Worm (Caenorhabditis elegans) whole organism, late embryonic: ENCODE results near the gene M7.12.

ENCODE experiments used
- C08G9.2 ChIP-seq: sonication (generic microtip); optimal IDR thresholded peaks from 2 replicates; lab custom pipeline; 2016; ENCODE audit warnings: mild to moderate bottlenecking, missing genetic modification characterization, moderate library complexity, missing compliant biosample characterization
- F13H6.1 ChIP-seq: sonication (generic microtip); optimal IDR thresholded peaks from 2 replicates; lab custom pipeline; 2016; ENCODE audit warnings: missing genetic modification characterization, missing compliant biosample characterization
- Y22D7AL.16 ChIP-seq: sonication (generic microtip); optimal IDR thresholded peaks from 2 replicates; lab custom pipeline; 2016; ENCODE audit warnings: missing genetic modification characterization, missing compliant biosample characterization
- ahr-1 ChIP-seq: sonication (generic microtip); optimal IDR thresholded peaks from 2 replicates; lab custom pipeline; 2016; ENCODE audit warnings: missing genetic modification characterization, missing compliant biosample characterization
- ceh-22 ChIP-seq: sonication (generic microtip); optimal IDR thresholded peaks from 2 replicates; lab custom pipeline; 2017; ENCODE audit warnings: missing biosample characterization, missing genetic modification characterization
- ceh-31 ChIP-seq: sonication (generic microtip); optimal IDR thresholded peaks from 2 replicates; lab custom pipeline; 2016; ENCODE audit warnings: missing genetic modification characterization, missing compliant biosample characterization
- ceh-34 ChIP-seq: sonication (generic microtip); optimal IDR thresholded peaks from 2 replicates; lab custom pipeline; 2016; ENCODE audit warnings: mild to moderate bottlenecking, missing genetic modification characterization, missing compliant biosample characterization
- ceh-45 ChIP-seq: fragments of 200-800 bp; sonication (Bioruptor generic); IDR thresholded peaks from 2 replicates; pipeline ENCODE4 v1.3.6; 2022; ENCODE audit warnings: missing genetic modification reagents, missing genetic modification characterization, missing compliant biosample characterization
- ceh-48 ChIP-seq: sonication (generic microtip); optimal IDR thresholded peaks from 2 replicates; lab custom pipeline; 2016; ENCODE audit warnings: missing genetic modification characterization, inconsistent platforms, missing compliant biosample characterization
- ceh-9 ChIP-seq: sonication (generic microtip); optimal IDR thresholded peaks from 2 replicates; lab custom pipeline; 2016; ENCODE audit warnings: mild to moderate bottlenecking, missing genetic modification characterization, inconsistent platforms, missing compliant biosample characterization
- che-1 ChIP-seq: sonication (generic microtip); optimal IDR thresholded peaks from 2 replicates; lab custom pipeline; 2016; ENCODE audit warnings: mild to moderate bottlenecking, missing genetic modification characterization, missing compliant biosample characterization
- dve-1 ChIP-seq: sonication (generic microtip); optimal IDR thresholded peaks from 2 replicates; lab custom pipeline; 2017; ENCODE audit warnings: antibody characterized with exemption, mild to moderate bottlenecking, missing genetic modification characterization, missing compliant biosample characterization
- elt-2 ChIP-seq: sonication (generic microtip); optimal IDR thresholded peaks from 2 replicates; lab custom pipeline; 2016; ENCODE audit warnings: missing genetic modification reagents, missing genetic modification characterization, missing compliant biosample characterization
- ets-4 ChIP-seq: sonication (generic microtip); optimal IDR thresholded peaks from 2 replicates; lab custom pipeline; 2016; ENCODE audit warnings: missing genetic modification characterization, missing compliant biosample characterization
- eyg-1 ChIP-seq: sonication (generic microtip); optimal IDR thresholded peaks from 2 replicates; lab custom pipeline; 2016; ENCODE audit warnings: missing genotype, missing genetic modification characterization, missing compliant biosample characterization
- fkh-10 ChIP-seq: fragments of 150-350 bp; optimal IDR thresholded peaks from 2 replicates; lab custom pipeline; 2014; ENCODE audit warnings: missing biosample characterization, missing genetic modification reagents, missing genetic modification characterization
- fkh-6 ChIP-seq: sonication (generic microtip); optimal IDR thresholded peaks from 2 replicates; lab custom pipeline; 2016; ENCODE audit warnings: missing genetic modification characterization, missing compliant biosample characterization
- hlh-6 ChIP-seq: sonication (generic microtip); optimal IDR thresholded peaks from 2 replicates; lab custom pipeline; 2016; ENCODE audit warnings: missing genotype, missing genetic modification characterization, missing compliant biosample characterization
- hlh-8 ChIP-seq: sonication (generic microtip); optimal IDR thresholded peaks from 2 replicates; lab custom pipeline; 2016; ENCODE audit warnings: missing genotype, missing genetic modification characterization, missing compliant biosample characterization
- mec-3 ChIP-seq: sonication (generic microtip); optimal IDR thresholded peaks from 2 replicates; lab custom pipeline; 2016; ENCODE audit warnings: borderline replicate concordance, missing genetic modification characterization, missing compliant biosample characterization
- nfya-1 ChIP-seq: sonication (generic microtip); optimal IDR thresholded peaks from 2 replicates; lab custom pipeline; 2017; ENCODE audit warnings: missing genetic modification characterization, mild to moderate bottlenecking, missing compliant biosample characterization, antibody characterized with exemption, moderate library complexity
- npax-4 ChIP-seq: sonication (generic microtip); optimal IDR thresholded peaks from 2 replicates; lab custom pipeline; 2016; ENCODE audit warnings: missing genetic modification characterization, missing compliant biosample characterization
- odd-2 ChIP-seq: sonication (generic microtip); optimal IDR thresholded peaks from 2 replicates; lab custom pipeline; 2017; ENCODE audit warnings: antibody characterized with exemption, mild to moderate bottlenecking, missing genetic modification characterization, missing compliant biosample characterization
- pha-2 ChIP-seq: sonication (generic microtip); optimal IDR thresholded peaks from 2 replicates; lab custom pipeline; 2017; ENCODE audit warnings: mild to moderate bottlenecking, missing genetic modification characterization, missing compliant biosample characterization
- pqm-1 ChIP-seq: sonication (generic microtip); optimal IDR thresholded peaks from 2 replicates; lab custom pipeline; 2016; ENCODE audit warnings: missing genetic modification characterization, missing compliant biosample characterization
- pros-1 ChIP-seq: fragments of 150-350 bp; optimal IDR thresholded peaks from 2 replicates; lab custom pipeline; 2014; ENCODE audit warnings: missing biosample characterization, missing genetic modification reagents, missing genetic modification characterization
- ref-2 ChIP-seq: sonication (generic microtip); optimal IDR thresholded peaks from 2 replicates; lab custom pipeline; 2016; ENCODE audit warnings: missing genetic modification characterization, missing compliant biosample characterization
- sdc-2 ChIP-seq: sonication (generic microtip); optimal IDR thresholded peaks from 2 replicates; lab custom pipeline; 2016; ENCODE audit warnings: missing genotype, missing genetic modification characterization, missing compliant biosample characterization
- sox-2 ChIP-seq: fragments of 200-800 bp; sonication (Bioruptor generic); IDR thresholded peaks from 2 replicates; pipeline ENCODE4 v1.3.6; 2022; ENCODE audit warnings: missing genetic modification reagents, missing genetic modification characterization, missing compliant biosample characterization
- unc-42 ChIP-seq: sonication (generic microtip); optimal IDR thresholded peaks from 2 replicates; lab custom pipeline; 2016; ENCODE audit warnings: missing genotype, missing genetic modification characterization, missing compliant biosample characterization
- unc-55 ChIP-seq: sonication (generic microtip); optimal IDR thresholded peaks from 2 replicates; lab custom pipeline; 2017; ENCODE audit warnings: missing biosample characterization, missing genetic modification reagents, missing genetic modification characterization
- unc-86 ChIP-seq: sonication (generic microtip); optimal IDR thresholded peaks from 2 replicates; lab custom pipeline; 2016; ENCODE audit warnings: missing genetic modification characterization, missing compliant biosample characterization
- zip-5 ChIP-seq: sonication (generic microtip); optimal IDR thresholded peaks from 2 replicates; lab custom pipeline; 2016; ENCODE audit warnings: missing genetic modification characterization, missing compliant biosample characterization
- ztf-16 ChIP-seq: sonication (generic microtip); optimal IDR thresholded peaks from 2 replicates; lab custom pipeline; 2017; ENCODE audit warnings: missing genetic modification characterization, missing compliant biosample characterization

The M7.12 gene

DNA sequence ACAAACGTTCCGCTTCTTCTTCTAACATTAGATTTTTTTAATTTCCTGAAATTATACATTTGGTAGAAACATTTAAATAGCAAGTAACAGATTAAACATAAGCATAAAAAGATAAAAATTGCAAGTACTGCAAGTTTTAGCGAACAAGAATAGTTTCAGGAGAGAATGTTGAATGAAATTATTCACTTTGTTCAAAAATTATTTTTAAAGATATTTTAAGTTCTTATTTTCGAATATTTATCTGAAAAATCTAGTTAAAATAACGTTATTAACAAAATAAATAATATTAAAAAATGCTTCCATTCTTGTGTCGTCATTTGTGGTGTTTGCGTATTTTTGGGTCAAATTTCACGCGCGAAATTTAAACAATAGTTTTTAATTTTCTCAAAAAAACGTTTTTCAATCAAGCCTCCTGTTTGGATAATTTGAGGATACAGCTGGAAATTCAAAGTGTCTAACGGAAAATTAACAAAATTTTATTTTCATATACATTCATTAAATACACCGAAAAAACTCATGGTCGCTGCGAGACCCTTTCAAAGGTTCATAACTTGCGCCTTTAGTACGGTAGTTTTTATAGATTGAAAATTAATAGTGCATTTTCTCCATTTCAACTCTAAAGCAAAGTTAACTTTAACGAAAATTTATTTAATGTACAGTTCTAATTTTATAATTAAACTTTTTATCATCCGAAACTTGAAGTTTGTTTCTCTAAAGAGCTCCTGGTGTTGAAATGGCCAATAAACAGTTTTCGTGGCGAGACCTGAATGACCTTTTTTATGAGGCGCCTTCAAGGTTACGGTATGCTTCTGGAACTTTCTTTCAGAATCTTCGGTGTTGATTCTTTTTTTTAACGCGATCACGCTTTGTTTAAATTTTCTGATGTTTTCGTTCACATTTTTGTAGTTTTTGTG is 44.8 kb upstream of the M7.12 start, which contains the start of gene skih-2:
Gene skih-2, minus strand, starts transcription at position 51 of the 914 bp plus-strand sequence.
- TF ChIP-seq nfya-1 (tag; lab: Kevin White, UChicago) (peak; percentile 27), ceh-34 (tag; lab: Kevin White, UChicago) (peak; percentile 90), ref-2 (tag; lab: Kevin White, UChicago) (no peak), mec-3 (tag; lab: Kevin White, UChicago) (no peak), Y22D7AL.16 (tag; lab: Kevin White, UChicago) (no peak)

DNA sequence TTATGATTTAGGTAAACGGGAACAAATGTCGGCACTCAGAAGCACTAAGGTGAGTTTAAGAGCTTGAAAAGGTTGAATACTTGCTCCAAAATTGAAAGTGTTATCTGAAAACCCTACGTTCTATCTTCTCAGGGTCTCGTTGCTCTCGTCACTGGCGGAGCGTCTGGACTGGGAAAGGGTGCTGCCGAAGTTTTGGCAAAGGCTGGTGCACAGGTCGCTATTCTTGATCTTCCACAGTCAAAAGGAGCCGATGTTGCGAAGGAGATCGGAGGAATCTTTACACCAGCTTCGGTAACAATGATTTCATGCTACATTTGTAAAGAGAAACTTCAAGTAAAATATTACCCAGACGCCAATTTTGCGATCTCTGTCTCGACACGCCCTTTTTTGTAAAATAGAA is 33.5 kb upstream of the M7.12 start, which contains the start of gene ard-1:
Gene ard-1, plus strand, starts transcription at position 12 of the 400 bp plus-strand sequence.
- TF ChIP-seq ztf-16 (tag; lab: Kevin White, UChicago): no peak
- no peak for TF ChIP-seq fkh-10 (GFP tag; lab: Kevin White, UChicago)
- TF ChIP-seq pha-2 (tag; lab: Kevin White, UChicago): no peak
- no peak for TF ChIP-seq dve-1 (tag; lab: Kevin White, UChicago)
- TF ChIP-seq hlh-6 (tag; lab: Kevin White, UChicago): no peak
- TF ChIP-seq pros-1: no peak
- TF ChIP-seq ceh-31 (tag; lab: Kevin White, UChicago): no peak
- no peak for TF ChIP-seq ceh-48
- TF ChIP-seq unc-42 (tag; lab: Kevin White, UChicago): no peak

DNA sequence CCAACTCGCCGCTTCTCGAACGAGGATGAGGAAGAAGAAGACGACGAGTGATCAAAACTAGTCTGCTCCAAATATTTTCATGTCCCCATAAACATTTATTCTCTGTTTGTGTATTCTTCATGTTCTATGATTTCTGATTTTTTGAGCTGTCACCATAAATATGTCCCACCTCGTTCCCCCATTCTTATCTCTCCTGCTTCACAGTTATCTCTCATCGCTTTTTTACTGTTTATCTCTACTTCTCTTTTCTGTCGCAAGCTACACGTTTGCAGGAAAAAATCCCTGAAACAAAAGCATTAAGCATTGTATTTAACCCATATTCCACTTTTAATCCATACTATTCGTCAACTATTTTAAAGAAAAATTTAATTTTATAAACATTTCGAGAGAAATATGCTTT is 33.0 kb upstream of the M7.12 start:
- no peak for TF ChIP-seq sox-2
- no peak for TF ChIP-seq ceh-48
- TF ChIP-seq eyg-1 (tag; lab: Kevin White, UChicago): no peak
- no peak for TF ChIP-seq F13H6.1
- no peak for TF ChIP-seq odd-2
- no peak for TF ChIP-seq elt-2 (tag; lab: Kevin White, UChicago)
- TF ChIP-seq ceh-9 (tag; lab: Kevin White, UChicago): no peak
- TF ChIP-seq ahr-1 (tag; lab: Kevin White, UChicago): no peak
- TF ChIP-seq sdc-2: no peak
- no peak for TF ChIP-seq ceh-45
- TF ChIP-seq pha-2 (tag; lab: Kevin White, UChicago): no peak
- TF ChIP-seq Y22D7AL.16 (tag; lab: Kevin White, UChicago): no peak
- no peak for TF ChIP-seq pqm-1
- no peak for TF ChIP-seq ref-2 (tag; lab: Kevin White, UChicago)
- TF ChIP-seq C08G9.2: no peak
- no peak for TF ChIP-seq fkh-6
- TF ChIP-seq unc-86: no peak
- no peak for TF ChIP-seq dve-1 (tag; lab: Kevin White, UChicago)
- TF ChIP-seq, all 69 proteins: peak for 0

DNA sequence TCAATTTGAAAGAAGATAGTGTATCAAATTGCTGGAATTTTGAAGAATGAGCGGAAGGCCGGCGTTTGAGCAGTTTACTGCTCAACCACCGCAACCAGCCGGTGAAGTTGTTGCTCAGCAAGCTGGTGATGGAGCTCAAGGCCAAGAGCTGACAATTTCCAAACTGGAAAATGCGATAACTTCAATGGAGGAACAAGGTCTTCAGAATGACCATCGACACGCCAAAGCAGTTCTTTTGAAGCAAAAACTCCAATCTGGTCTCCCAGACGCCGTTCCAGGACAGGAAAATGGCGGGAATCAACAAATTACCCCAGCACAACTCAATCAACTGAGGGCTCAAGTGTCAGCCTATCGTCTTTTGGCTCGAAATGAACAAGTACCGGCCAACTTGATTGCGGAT is 28.2 kb upstream of the M7.12 start:
- TF ChIP-seq npax-4 (tag; lab: Kevin White, UChicago) (no peak), unc-42 (tag; lab: Kevin White, UChicago) (no peak), hlh-8 (no peak), zip-5 (no peak), che-1 (tag; lab: Kevin White, UChicago) (no peak), ets-4 (tag; lab: Kevin White, UChicago) (no peak), ceh-48 (no peak), unc-55 (GFP tag; lab: Kevin White, UChicago) (no peak)

DNA sequence TGAATTAATAATTGTTTCAGACTA is 28.0 kb upstream of the M7.12 start, which contains the start of gene swsn-4:
Gene swsn-4, plus strand, starts transcription at position 21 of the 24 bp plus-strand sequence.
- TF ChIP-seq mec-3 (tag; lab: Kevin White, UChicago): no peak
- TF ChIP-seq ceh-22 (tag; lab: Kevin White, UChicago): no peak
